Fruit fly (Drosophila melanogaster) whole organism, prepupa: ENCODE measurements around the gene alt.

Experiments used
- CG15336 ChIP-seq: fragments of 200-800 bp; sonication (Bioruptor generic); IDR thresholded peaks from 2 replicates; pipeline ENCODE4 v1.3.6; 2022; ENCODE audit warnings: missing biosample characterization, missing genetic modification characterization
- CG3032 ChIP-seq: fragments of 200-800 bp; optimal IDR thresholded peaks from 2 replicates; lab custom pipeline; 2019; ENCODE audit warnings: missing biosample characterization, mild to moderate bottlenecking, missing genetic modification characterization, moderate library complexity
- Eip75B ChIP-seq: fragments of 200-800 bp; sonication (Bioruptor generic); optimal IDR thresholded peaks from 3 replicates; lab custom pipeline; 2016; ENCODE audit warnings: missing biosample characterization, missing genetic modification characterization
- Hr38 ChIP-seq: sonication (Bioruptor generic); optimal IDR thresholded peaks from 2 replicates; lab custom pipeline; 2016; ENCODE audit warnings: missing biosample characterization, missing genetic modification characterization
- Hr39 ChIP-seq: fragments of 200-800 bp; sonication (Bioruptor generic); optimal IDR thresholded peaks from 2 replicates; lab custom pipeline; 2016; ENCODE audit warnings: missing biosample characterization, missing genetic modification characterization
- Lpt ChIP-seq: fragments of 200-800 bp; sonication (Bioruptor generic); optimal IDR thresholded peaks from 3 replicates; lab custom pipeline; 2016; ENCODE audit warnings: missing biosample characterization, missing genetic modification characterization
- OdsH ChIP-seq: fragments of 200-800 bp; sonication (Bioruptor generic); optimal IDR thresholded peaks from 3 replicates; lab custom pipeline; 2016; ENCODE audit warnings: missing biosample characterization, missing genetic modification characterization
- dsx ChIP-seq: fragments of 200-800 bp; optimal IDR thresholded peaks from 3 replicates; lab custom pipeline; 2019; ENCODE audit warnings: missing biosample characterization, mild to moderate bottlenecking, missing genetic modification characterization, moderate library complexity; ENCODE audit not compliant: poor library complexity, severe bottlenecking
- pdm3 ChIP-seq: fragments of 200-800 bp; sonication (Bioruptor generic); optimal IDR thresholded peaks from 3 replicates; lab custom pipeline; 2016; ENCODE audit warnings: missing biosample characterization, missing genetic modification characterization

DNA sequence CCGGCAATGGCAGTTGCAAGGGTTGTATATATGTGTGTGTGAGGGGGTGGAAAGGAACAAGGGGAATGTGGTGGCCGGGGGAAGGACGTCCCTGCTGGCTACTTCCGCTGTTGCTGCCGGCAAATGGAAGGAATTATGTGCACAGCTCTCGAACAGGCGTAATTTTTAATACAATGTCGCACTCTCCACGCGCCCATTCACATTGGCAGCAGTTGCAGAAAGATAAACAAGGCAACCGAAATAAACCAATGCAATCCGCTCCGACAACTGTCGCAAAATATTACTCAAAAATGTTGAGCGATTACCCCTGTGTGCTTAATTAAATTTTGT is 29.3 kb upstream of the alt start:
- TF ChIP-seq Hr38 (GFP tag; lab: Kevin White, UChicago): no peak
- TF ChIP-seq pdm3: no peak
- no peak for TF ChIP-seq Lpt (GFP tag; lab: Kevin White, UChicago)
- no peak for TF ChIP-seq CG15336 (GFP tag; lab: Robert Waterston, UW)
- TF ChIP-seq dsx (GFP tag; lab: Kevin White, UChicago): peak; percentile 52
- TF ChIP-seq OdsH: no peak
- no peak for TF ChIP-seq Eip75B (GFP tag; lab: Kevin White, UChicago)
- TF ChIP-seq CG3032 (tag; lab: Kevin White, UChicago): no peak
- no peak for TF ChIP-seq Hr39 (GFP tag; lab: Kevin White, UChicago)
